Worm (Caenorhabditis elegans) whole organism, midembryonic: ENCODE measurements around the gene F20H11.1.

ENCODE experiments used
- T22C8.4 ChIP-seq: fragments of 200-800 bp; sonication (Bioruptor generic); IDR thresholded peaks from 2 replicates; pipeline ENCODE4 v1.3.6; 2022; ENCODE audit warnings: missing genetic modification characterization, missing compliant biosample characterization
- klf-2 ChIP-seq: fragments of 200-800 bp; sonication (Bioruptor generic); conservative IDR thresholded peaks from 2 replicates; pipeline ENCODE4 v1.3.6; 2022; ENCODE audit warnings: missing genetic modification reagents, missing genetic modification characterization, missing compliant biosample characterization
- ztf-23 ChIP-seq: fragments of 200-800 bp; sonication (Bioruptor generic); IDR thresholded peaks from 2 replicates; pipeline ENCODE4 v1.3.6; 2022; ENCODE audit warnings: missing genetic modification reagents, missing genetic modification characterization, missing compliant biosample characterization
- ztf-29 ChIP-seq: fragments of 200-800 bp; sonication (Bioruptor generic); IDR thresholded peaks from 2 replicates; pipeline ENCODE4 v1.3.6; 2022; ENCODE audit warnings: missing genetic modification reagents, missing genetic modification characterization, missing compliant biosample characterization

- no peak for TF ChIP-seq klf-2
- TF ChIP-seq T22C8.4 = no peak
- no peak for TF ChIP-seq ztf-29 (GFP tag; lab: Robert Waterston, UW)
- no peak for TF ChIP-seq ztf-23 (GFP tag; lab: Robert Waterston, UW)
These were observed 18.5 kb upstream of the F20H11.1 start, which contains the start of gene srh-40 for ce11 chrIII:6610522-6610921.
